Fruit fly (Drosophila melanogaster): ENCODE measurements around the gene Rala.

The Rala gene

dm6 chrX:3671469-3672094, 47.9 kb downstream of the Rala start, which contains the start of the genes Parg and Mnt (continued):
- TF ChIP-seq Ada2b (GFP tag; IDR thresholded peaks at IDR 0.05) (no peak), slp2 (GFP tag; optimal IDR thresholded peaks at IDR 0.05) (no peak), Dfd (GFP tag; optimal IDR thresholded peaks at IDR 0.05) (no peak), odd (GFP tag; optimal IDR thresholded peaks at IDR 0.05) (no peak), Atf-2 (GFP tag; optimal IDR thresholded peaks at IDR 0.05) (no peak), CG15696 (tag; optimal IDR thresholded peaks at IDR 0.05) (no peak), YL-1 (GFP tag; optimal IDR thresholded peaks at IDR 0.05) (no peak), CG43689 (GFP tag; IDR thresholded peaks at IDR 0.05) (no peak), hbn (GFP tag; IDR thresholded peaks at IDR 0.05; ENCODE audit: partially characterized antibody) (peak; percentile 56; the same call in 1 of the 2 replicates), lov (optimal IDR thresholded peaks at IDR 0.05) (no peak), lov (GFP tag; IDR thresholded peaks at IDR 0.05) (no peak), oc (tag; optimal IDR thresholded peaks at IDR 0.05) (no peak), CG5245 (GFP tag; optimal IDR thresholded peaks at IDR 0.05) (no peak)

dm6 chrX:3667199-3667671, 52.2 kb downstream of the Rala start, which contains the start of gene Ilp7:
Gene Ilp7, plus strand, starts transcription at chrX:3667621.
- TF ChIP-seq Abd-B (GFP tag; optimal IDR thresholded peaks at IDR 0.05) (peak; percentile 3), Fer1 (GFP tag; optimal IDR thresholded peaks at IDR 0.05) (no peak), Xbp1 (GFP tag; optimal IDR thresholded peaks at IDR 0.05) (peak; percentile 4), phol (tag; optimal IDR thresholded peaks at IDR 0.05) (peak; percentile 17), CG2678 (tag; optimal IDR thresholded peaks at IDR 0.05) (no peak), CG11504 (tag; optimal IDR thresholded peaks at IDR 0.05) (peak; percentile 50), Sox102F (GFP tag; optimal IDR thresholded peaks at IDR 0.05) (peak; percentile 34), Ets65A (GFP tag) (peak; percentile 44), ci (GFP tag; IDR thresholded peaks at IDR 0.05) (peak; percentile 61; the same call in 1 of the 3 replicates), Meics (GFP tag; optimal IDR thresholded peaks at IDR 0.05) (peak; percentile 11), HLHmδ (GFP tag; optimal IDR thresholded peaks at IDR 0.05) (no peak), stc (GFP tag; IDR thresholded peaks at IDR 0.05) (0 out of 2 replicates have a peak, but pooled peaks have one; percentile 13), so (GFP tag; IDR thresholded peaks at IDR 0.05) (0 out of 3 replicates have a peak, but pooled peaks have one; percentile 53), Fer2 (tag; optimal IDR thresholded peaks at IDR 0.05) (no peak), Six4 (GFP tag; optimal IDR thresholded peaks at IDR 0.05) (no peak), Hr51 (GFP tag; optimal IDR thresholded peaks at IDR 0.05) (peak in 1 of 2 experiments; percentile 29), lola (GFP tag; optimal IDR thresholded peaks at IDR 0.05) (no peak), HLH3B (GFP tag; IDR thresholded peaks at IDR 0.05) (0 out of 2 replicates have a peak, but pooled peaks have one; percentile 24), row (GFP tag; IDR thresholded peaks at IDR 0.05) (peak; percentile 39; the same call in 1 of the 3 replicates), zen2 (GFP tag; IDR thresholded peaks at IDR 0.05; ENCODE audit: partially characterized antibody) (no peak), CG7839 (tag; optimal IDR thresholded peaks at IDR 0.05) (peak; percentile 9), sens (GFP tag) (peak; percentile 37), CG4360 (GFP tag; IDR thresholded peaks at IDR 0.05) (peak; percentile 19; the same call in 1 of the 2 replicates), CG30431 (GFP tag; optimal IDR thresholded peaks at IDR 0.05) (no peak), CG43689 (GFP tag; IDR thresholded peaks at IDR 0.05) (no peak), br (optimal IDR thresholded peaks at IDR 0.05) (no peak), dmrt99B (tag; optimal IDR thresholded peaks at IDR 0.05) (peak; percentile 30), tin (GFP tag; optimal IDR thresholded peaks at IDR 0.05) (peak; percentile 21), Ptx1 (GFP tag; IDR thresholded peaks at IDR 0.05) (peak; percentile 42), tgo (GFP tag; IDR thresholded peaks at IDR 0.05) (peak; percentile 28; the same call in 1 of the 3 replicates), wdn (GFP tag; IDR thresholded peaks at IDR 0.05) (no peak), slbo (GFP tag; IDR thresholded peaks at IDR 0.05) (peak; percentile 16; the same call in 1 of the 2 replicates), Ada2b (GFP tag; IDR thresholded peaks at IDR 0.05) (peak; percentile 40; the same call in 1 of the 2 replicates), dysf (GFP tag; IDR thresholded peaks at IDR 0.05) (peak; percentile 18; the same call in 1 of the 3 replicates), Nf-YA (GFP tag; IDR thresholded peaks at IDR 0.05) (0 out of 2 replicates have a peak, but pooled peaks have one; percentile 20), ssp (GFP tag; IDR thresholded peaks at IDR 0.05) (0 out of 2 replicates have a peak, but pooled peaks have one; percentile 14), CG32767 (GFP tag; IDR thresholded peaks at IDR 0.05) (0 out of 2 replicates have a peak, but pooled peaks have one; percentile 15)
